Fruit fly (Drosophila melanogaster) Kc167 (cell line): Measurements from ENCODE around the gene Swip-1.

Source experiments
- Myc ChIP-seq: fragments of >200 bp; optimal IDR thresholded peaks from 2 replicates; lab custom pipeline; 2017; ENCODE audit warnings: missing external identifiers
- Sin3A ChIP-seq: fragments of >200 bp; optimal IDR thresholded peaks from 2 replicates; lab custom pipeline; 2018; ENCODE audit warnings: missing external identifiers
- h ChIP-seq: fragments of >200 bp; optimal IDR thresholded peaks from 3 replicates; lab custom pipeline; 2018; ENCODE audit warnings: missing external identifiers
- insv ChIP-seq: fragments of >200 bp; optimal IDR thresholded peaks from 3 replicates; lab custom pipeline; 2018; ENCODE audit warnings: missing external identifiers
- psq ChIP-seq: fragments of >200 bp; optimal IDR thresholded peaks from 2 replicates; lab custom pipeline; 2017; ENCODE audit warnings: missing external identifiers
- ttk ChIP-seq: sonication (Bioruptor generic); optimal IDR thresholded peaks from 2 replicates; lab custom pipeline; 2017; ENCODE audit warnings: missing external identifiers

Gene Swip-1

DNA sequence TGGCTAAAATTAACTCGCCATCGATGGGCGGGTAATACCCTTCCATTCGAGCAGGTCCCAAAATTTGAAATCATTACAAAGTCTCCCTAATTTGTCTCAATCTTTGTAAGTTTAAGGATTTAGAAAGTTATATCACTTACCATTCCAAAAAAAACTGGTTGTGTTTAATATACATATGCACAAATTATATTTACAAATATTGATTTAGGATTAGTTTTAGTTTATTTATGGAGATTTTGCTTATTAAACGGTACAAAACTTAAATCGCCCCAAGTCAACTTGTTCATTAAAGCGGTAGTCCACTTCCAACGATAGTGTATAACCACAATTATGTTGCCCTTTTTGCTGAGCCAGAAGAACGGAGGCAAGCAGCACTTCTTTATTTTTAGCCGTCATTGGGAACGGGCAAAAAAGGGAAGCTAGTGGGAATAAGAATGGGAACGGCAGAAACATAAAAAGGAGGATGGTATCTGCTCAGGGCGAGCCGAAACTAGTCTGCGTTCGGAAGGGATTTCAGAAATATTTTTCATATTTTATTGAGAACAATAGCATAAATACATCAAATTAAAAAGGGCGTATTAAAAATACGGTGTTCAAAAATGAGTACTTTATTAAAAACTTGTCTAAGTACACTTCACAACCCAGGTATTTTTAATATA lies 38.9 kb downstream of the Swip-1 start:
- TF ChIP-seq ttk = no peak
- TF ChIP-seq h (lab: Kevin White, UChicago) = no peak
- TF ChIP-seq Myc = no peak
- no peak for TF ChIP-seq insv (lab: Kevin White, UChicago)
- no peak for TF ChIP-seq Sin3A (lab: Kevin White, UChicago)
- TF ChIP-seq psq (lab: Kevin White, UChicago) = no peak

- TF ChIP-seq ttk = no peak
- TF ChIP-seq psq (lab: Kevin White, UChicago) = no peak
- no peak for TF ChIP-seq h (lab: Kevin White, UChicago)
- no peak for TF ChIP-seq Myc
- no peak for TF ChIP-seq Sin3A (lab: Kevin White, UChicago)
- no peak for TF ChIP-seq insv (lab: Kevin White, UChicago)
Observed at dm6 chr2L:18947515-18947998, 39.5 kb downstream of the Swip-1 start.

DNA sequence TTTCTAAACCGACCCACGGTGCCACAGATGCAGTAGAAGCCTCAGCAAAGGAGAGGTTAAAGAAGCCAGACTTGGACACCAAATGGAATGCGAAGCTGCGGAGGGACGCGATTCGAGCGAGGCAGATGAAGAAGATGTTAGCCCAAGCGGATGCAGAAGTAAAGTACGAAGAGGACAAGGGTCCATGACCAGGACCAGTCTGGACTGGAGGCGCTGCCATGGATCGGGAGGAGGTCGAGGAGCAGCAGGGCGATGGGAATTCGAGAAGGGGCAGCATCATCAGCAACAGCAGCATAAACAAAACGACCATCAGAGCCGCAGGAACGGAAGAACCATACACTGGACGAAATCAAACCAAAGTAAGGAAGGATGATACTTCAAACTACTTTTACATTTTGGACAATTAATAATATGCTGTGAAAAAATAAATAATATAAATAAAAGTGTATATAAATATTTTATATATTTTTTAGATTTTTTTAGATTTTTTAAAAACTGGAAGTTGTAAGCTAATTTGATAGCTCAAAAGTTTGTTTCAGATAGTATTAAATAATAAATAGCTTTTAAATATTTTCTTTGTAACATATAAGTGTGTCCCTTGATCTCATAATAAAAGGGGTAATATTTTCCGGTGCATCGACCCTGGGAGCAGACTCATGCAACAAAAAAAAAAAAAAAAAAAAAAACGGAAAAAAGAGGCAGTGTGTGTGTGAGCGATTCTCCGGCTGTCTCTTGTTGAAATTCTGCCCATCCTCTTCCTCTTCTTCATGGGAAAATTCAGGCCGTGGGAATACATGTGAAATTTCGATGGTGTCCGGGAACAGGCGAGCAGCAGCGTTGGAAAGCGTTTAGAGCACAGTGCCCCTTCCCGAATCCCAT lies 40.2 kb downstream of the Swip-1 start:
- TF ChIP-seq Myc (no peak), ttk (no peak), insv (lab: Kevin White, UChicago) (no peak), h (lab: Kevin White, UChicago) (no peak), psq (lab: Kevin White, UChicago) (no peak), Sin3A (lab: Kevin White, UChicago) (no peak)

DNA sequence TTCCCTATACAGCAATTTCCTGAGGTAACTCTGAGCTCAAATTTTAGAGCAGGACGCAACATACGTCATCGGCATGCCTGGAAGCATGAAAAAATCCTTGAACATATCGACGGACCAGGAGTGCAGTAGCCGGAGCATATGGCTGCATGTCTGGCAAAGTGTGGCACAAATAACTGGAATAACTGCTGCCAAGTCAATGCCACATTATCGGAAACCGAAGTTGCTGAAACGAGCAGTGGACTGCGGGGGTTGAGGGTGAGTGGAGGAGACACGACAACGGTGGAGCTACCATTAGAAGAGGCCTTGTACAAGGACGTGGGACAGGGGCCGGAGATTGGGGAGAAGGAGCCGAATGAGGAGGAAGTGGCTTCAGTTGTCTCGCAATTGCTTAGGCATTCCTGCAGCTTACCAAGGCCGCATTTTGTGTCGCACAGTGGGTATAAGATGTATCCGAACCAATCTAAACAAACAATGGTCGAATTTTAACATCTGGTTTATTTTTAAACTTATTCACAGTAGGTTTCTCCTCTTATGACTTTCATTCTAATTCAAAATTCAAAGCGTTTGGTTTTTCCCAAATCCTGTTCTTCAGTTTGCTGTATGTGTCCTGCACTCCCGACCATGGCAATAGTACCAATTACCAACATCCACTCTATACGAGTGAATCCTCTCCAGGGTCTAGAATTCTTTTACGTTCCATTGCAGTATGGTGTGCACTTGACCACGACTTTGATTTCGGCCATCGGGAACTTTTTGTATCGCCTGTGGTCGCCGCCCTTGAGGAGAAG lies 41.1 kb downstream of the Swip-1 start, which contains the start of gene CG46304:
CG46304 (plus strand) TSS at position 541 of the 788 bp plus-strand sequence.
- TF ChIP-seq Sin3A (lab: Kevin White, UChicago) = no peak

dm6 chr2L:18944175-18945012 lies 42.7 kb downstream of the Swip-1 start:
- no peak for TF ChIP-seq Myc
- no peak for TF ChIP-seq insv (lab: Kevin White, UChicago)
- TF ChIP-seq ttk = no peak
- TF ChIP-seq Sin3A (lab: Kevin White, UChicago) = no peak
- TF ChIP-seq psq (lab: Kevin White, UChicago) = no peak
- no peak for TF ChIP-seq h (lab: Kevin White, UChicago)

- no peak for TF ChIP-seq h (lab: Kevin White, UChicago)
- TF ChIP-seq insv (lab: Kevin White, UChicago) = no peak
- TF ChIP-seq Myc = no peak
- TF ChIP-seq psq (lab: Kevin White, UChicago) = no peak
- no peak for TF ChIP-seq Sin3A (lab: Kevin White, UChicago)
- no peak for TF ChIP-seq ttk
Observed at dm6 chr2L:18943797-18944174, 43.3 kb downstream of the Swip-1 start, which contains the start of gene ssp3. ssp3 (minus strand) TSS chr2L:18943960.

dm6 chr2L:18943309-18943708 lies 43.8 kb downstream of the Swip-1 start:
- TF ChIP-seq insv (lab: Kevin White, UChicago) (no peak), Myc (no peak), Sin3A (lab: Kevin White, UChicago) (no peak), psq (lab: Kevin White, UChicago) (no peak)

DNA sequence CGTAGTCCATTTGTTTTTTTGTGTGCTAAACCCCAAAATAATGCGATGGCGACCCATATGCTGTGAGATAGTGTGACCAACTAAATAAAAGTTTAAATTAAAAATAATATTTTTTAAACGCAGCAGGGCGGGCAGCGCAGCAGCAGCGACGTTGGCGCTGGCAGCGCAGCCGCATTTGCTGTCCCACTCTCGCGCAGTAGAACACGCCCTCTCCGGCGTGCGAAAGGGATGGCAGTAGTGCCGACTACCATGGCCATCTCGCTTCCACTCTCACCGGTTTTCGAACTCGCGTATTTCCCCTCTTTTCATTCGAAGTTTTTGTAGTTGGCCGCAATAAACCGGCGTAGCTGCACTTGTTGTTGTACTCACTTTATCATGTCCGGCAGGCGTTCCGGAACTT lies 51.0 kb downstream of the Swip-1 start:
- TF ChIP-seq insv (lab: Kevin White, UChicago) (no peak), Sin3A (lab: Kevin White, UChicago) (no peak), psq (lab: Kevin White, UChicago) (no peak), ttk (no peak), Myc (no peak), h (lab: Kevin White, UChicago) (no peak)

DNA sequence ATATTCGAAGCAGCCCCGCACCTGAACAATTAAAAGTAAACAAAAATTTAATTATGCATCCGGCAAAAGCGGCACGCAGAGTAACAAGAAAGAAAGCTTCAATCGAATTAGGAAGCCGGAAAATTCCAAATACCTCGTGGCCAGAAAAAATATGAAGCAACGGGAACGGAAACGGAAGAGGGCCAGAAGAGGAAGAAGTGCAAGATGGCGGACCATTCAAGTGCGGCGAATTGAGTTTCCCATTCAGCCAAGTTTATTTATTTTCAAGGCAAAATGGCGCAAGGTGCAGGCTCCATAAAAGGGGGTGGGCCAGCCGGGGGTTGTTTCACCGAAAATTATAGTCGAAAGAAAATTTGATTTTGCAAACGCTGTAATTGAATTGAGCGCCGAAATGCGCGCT lies 52.5 kb downstream of the Swip-1 start:
- no peak for TF ChIP-seq Sin3A (lab: Kevin White, UChicago)
- TF ChIP-seq psq (lab: Kevin White, UChicago) = no peak
- TF ChIP-seq h (lab: Kevin White, UChicago) = no peak
- no peak for TF ChIP-seq ttk
- TF ChIP-seq Myc = no peak
- TF ChIP-seq insv (lab: Kevin White, UChicago) = no peak

- no peak for TF ChIP-seq psq (lab: Kevin White, UChicago)
- no peak for TF ChIP-seq Sin3A (lab: Kevin White, UChicago)
- TF ChIP-seq h (lab: Kevin White, UChicago) = no peak
- TF ChIP-seq ttk = no peak
- no peak for TF ChIP-seq Myc
- no peak for TF ChIP-seq insv (lab: Kevin White, UChicago)
Observed at dm6 chr2L:18933867-18934266, 53.2 kb downstream of the Swip-1 start.
